Worm (Caenorhabditis elegans) whole organism, late embryonic: ENCODE results near the gene srw-85.

Source experiments
- T23F11.4 ChIP-seq: fragments of 200-800 bp; sonication (Bioruptor generic); optimal IDR thresholded peaks from 2 replicates; lab custom pipeline; 2018; ENCODE audit warnings: mild to moderate bottlenecking, missing genetic modification characterization, missing compliant biosample characterization
- ceh-18 ChIP-seq: sonication (generic microtip); optimal IDR thresholded peaks from 2 replicates; lab custom pipeline; 2016; ENCODE audit warnings: missing genetic modification characterization, missing compliant biosample characterization
- ceh-19 ChIP-seq: fragments of 200-800 bp; sonication (Bioruptor generic); optimal IDR thresholded peaks from 2 replicates; lab custom pipeline; 2018; ENCODE audit warnings: mild to moderate bottlenecking, missing genetic modification characterization, missing compliant biosample characterization
- dve-1 ChIP-seq: sonication (generic microtip); optimal IDR thresholded peaks from 2 replicates; lab custom pipeline; 2017; ENCODE audit warnings: antibody characterized with exemption, mild to moderate bottlenecking, missing genetic modification characterization, missing compliant biosample characterization
- mec-3 ChIP-seq: sonication (generic microtip); optimal IDR thresholded peaks from 2 replicates; lab custom pipeline; 2016; ENCODE audit warnings: borderline replicate concordance, missing genetic modification characterization, missing compliant biosample characterization
- nfya-1 ChIP-seq: sonication (generic microtip); optimal IDR thresholded peaks from 2 replicates; lab custom pipeline; 2017; ENCODE audit warnings: missing genetic modification characterization, mild to moderate bottlenecking, missing compliant biosample characterization, antibody characterized with exemption, moderate library complexity
- sox-4 ChIP-seq: sonication (generic microtip); optimal IDR thresholded peaks from 2 replicates; lab custom pipeline; 2017; ENCODE audit warnings: mild to moderate bottlenecking, missing genetic modification characterization, inconsistent platforms, missing compliant biosample characterization
- unc-42 ChIP-seq: sonication (generic microtip); optimal IDR thresholded peaks from 2 replicates; lab custom pipeline; 2016; ENCODE audit warnings: missing genotype, missing genetic modification characterization, missing compliant biosample characterization

srw-85 gene

ce11 chrV:19390029-19390428, 40.9 kb downstream of the srw-85 start, which contains the start of gene slcr-46.2:
Gene slcr-46.2 (minus strand): TSS chrV:19390129.
- TF ChIP-seq nfya-1 (tag; lab: Kevin White, UChicago) (no peak), unc-42 (tag; lab: Kevin White, UChicago) (no peak)

ce11 chrV:19380968-19381367, 50.0 kb downstream of the srw-85 start, which contains the start of gene srw-84:
Gene srw-84 (plus strand): TSS chrV:19381268.
- TF ChIP-seq ceh-19 (GFP tag; lab: Kevin White, UChicago) (no peak), sox-4 (tag; lab: Kevin White, UChicago) (no peak), mec-3 (tag; lab: Kevin White, UChicago) (no peak), ceh-18 (tag; lab: Kevin White, UChicago) (no peak), dve-1 (tag; lab: Kevin White, UChicago) (no peak), T23F11.4 (GFP tag; lab: Kevin White, UChicago) (no peak)
- TF ChIP-seq, all 69 proteins: peak for 0
